Fruit fly (Drosophila melanogaster): ENCODE results near the gene CG10413.
A peak's percentile ranks its signal among the peaks of the same experiment; 100 is the strongest.

Gene CG10413

DNA sequence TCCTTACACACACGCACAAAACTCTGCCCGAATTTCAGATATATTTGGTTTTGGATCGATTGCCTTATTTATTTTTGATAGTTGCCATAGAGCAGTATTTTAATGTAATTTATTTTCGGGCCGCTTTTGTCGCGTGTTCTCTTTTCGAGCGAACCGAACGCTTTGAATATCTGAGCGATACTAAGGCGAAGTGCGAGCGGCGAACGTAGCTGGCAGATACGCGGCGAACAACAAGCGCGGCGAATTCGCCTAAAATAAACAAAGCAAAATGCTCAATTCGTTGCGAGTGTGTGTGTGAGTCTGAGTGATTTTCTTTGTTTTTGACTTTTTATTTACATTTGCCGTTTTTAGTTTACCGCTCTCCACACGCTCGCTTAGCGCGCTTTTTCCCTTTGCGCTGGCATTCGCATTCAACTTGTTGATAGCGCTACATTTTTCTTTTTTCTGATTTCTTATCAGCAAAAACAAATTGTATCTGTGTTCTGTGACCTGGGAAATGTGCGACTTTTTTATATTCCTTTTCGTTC is 42.0 kb downstream of the CG10413 start (continued):
- TF ChIP-seq CG8119 (GFP tag; IDR thresholded peaks at IDR 0.05) (peak; percentile 81), CG32006 (GFP tag; optimal IDR thresholded peaks at IDR 0.05) (no peak), vri (GFP tag; optimal IDR thresholded peaks at IDR 0.05) (peak; percentile 60), CG8632 (GFP tag; optimal IDR thresholded peaks at IDR 0.05) (no peak), OdsH (GFP tag; optimal IDR thresholded peaks at IDR 0.05) (no peak), ss (GFP tag; optimal IDR thresholded peaks at IDR 0.05) (peak; percentile 65 to 76), dac (GFP tag; optimal IDR thresholded peaks at IDR 0.05) (no peak), Eip75B (GFP tag; optimal IDR thresholded peaks at IDR 0.05) (peak; percentile 24), net (GFP tag; optimal IDR thresholded peaks at IDR 0.05) (peak; percentile 53), CG10669 (GFP tag; optimal IDR thresholded peaks at IDR 0.05) (peak; percentile 21), svp (GFP tag) (peak; percentile 94), CG4318 (GFP tag; optimal IDR thresholded peaks at IDR 0.05) (no peak), CG11294 (GFP tag; IDR thresholded peaks at IDR 0.05) (no peak), acj6 (GFP tag; optimal IDR thresholded peaks at IDR 0.05) (no peak), fd85E (GFP tag; optimal IDR thresholded peaks at IDR 0.05) (no peak), CG6792 (GFP tag; optimal IDR thresholded peaks at IDR 0.05) (peak; percentile 12), CG6854 (GFP tag; optimal IDR thresholded peaks at IDR 0.05) (peak; percentile 79), spab (GFP tag; optimal IDR thresholded peaks at IDR 0.05) (peak; percentile 61), CG11762 (GFP tag; optimal IDR thresholded peaks at IDR 0.05; ENCODE audit: insufficient read depth) (no peak), CG3919 (GFP tag; optimal IDR thresholded peaks at IDR 0.05) (peak; percentile 40), CG1621 (tag; optimal IDR thresholded peaks at IDR 0.05) (peak; percentile 59), CG9139 (GFP tag; optimal IDR thresholded peaks at IDR 0.05) (peak; percentile 35), Eip78C (GFP tag) (peak; percentile 71), Hr39 (GFP tag; optimal IDR thresholded peaks at IDR 0.05) (no peak), Blimp-1 (GFP tag; optimal IDR thresholded peaks at IDR 0.05) (no peak), CG6276 (GFP tag; optimal IDR thresholded peaks at IDR 0.05) (peak; percentile 82), Lpt (GFP tag; optimal IDR thresholded peaks at IDR 0.05) (peak; percentile 13), CG3032 (tag; optimal IDR thresholded peaks at IDR 0.05) (peak; percentile 33), Ets21C (GFP tag; optimal IDR thresholded peaks at IDR 0.05) (no peak), dsx (GFP tag; optimal IDR thresholded peaks at IDR 0.05; ENCODE audit: poor library complexity, severe bottlenecking) (peak; percentile 15), fkh (GFP tag; optimal IDR thresholded peaks at IDR 0.05) (peak; percentile 87), Sox14 (GFP tag; optimal IDR thresholded peaks at IDR 0.05) (peak; percentile 66), Eip93F (GFP tag; optimal IDR thresholded peaks at IDR 0.05) (no peak), pdm3 (GFP tag; optimal IDR thresholded peaks at IDR 0.05) (no peak), CG6808 (GFP tag; optimal IDR thresholded peaks at IDR 0.05) (peak; percentile 84), achi (GFP tag; optimal IDR thresholded peaks at IDR 0.05) (peak; percentile 4)

DNA sequence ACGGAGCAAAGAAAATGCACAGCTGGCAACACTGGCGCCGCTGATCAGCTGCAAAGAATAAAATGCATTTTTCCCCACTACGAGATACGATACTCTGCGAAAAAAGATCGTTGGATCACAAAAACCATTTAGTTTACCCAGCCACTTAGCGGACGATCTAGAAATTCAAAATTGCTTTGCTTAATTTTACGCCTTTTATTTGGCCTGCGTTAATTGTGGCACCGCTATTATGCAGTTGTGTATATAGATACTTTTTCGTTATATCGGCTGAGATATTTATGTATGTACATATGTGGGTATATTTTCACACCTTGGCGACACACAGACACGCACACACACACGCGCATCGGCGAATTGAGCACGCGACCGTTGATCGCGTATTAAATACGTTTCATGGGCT is 42.5 kb downstream of the CG10413 start:
- TF ChIP-seq CG6163 (GFP tag; IDR thresholded peaks at IDR 0.05) (no peak), CG6276 (GFP tag; optimal IDR thresholded peaks at IDR 0.05) (peak; percentile 24), dsx (GFP tag; optimal IDR thresholded peaks at IDR 0.05; ENCODE audit: poor library complexity, severe bottlenecking) (peak; percentile 47)

dm6 chr2L:18561522-18562119 is 43.4 kb downstream of the CG10413 start:
- peak; percentile 60 for TF ChIP-seq Eip78C (GFP tag)
- TF ChIP-seq vri (GFP tag; optimal IDR thresholded peaks at IDR 0.05), result peak; percentile 51
- TF ChIP-seq Eip93F (GFP tag; optimal IDR thresholded peaks at IDR 0.05), result peak; percentile 21
- TF ChIP-seq CG6163 (GFP tag; IDR thresholded peaks at IDR 0.05), result peak; percentile 40; the same call in 2 of the 3 replicates
- peak; percentile 17 for TF ChIP-seq Sox14 (GFP tag; optimal IDR thresholded peaks at IDR 0.05)
- TF ChIP-seq CG11762 (GFP tag; optimal IDR thresholded peaks at IDR 0.05; ENCODE audit: insufficient read depth), result no peak
- peak; percentile 57 for TF ChIP-seq fkh (GFP tag; optimal IDR thresholded peaks at IDR 0.05)
- no peak for TF ChIP-seq CG34406 (GFP tag; optimal IDR thresholded peaks at IDR 0.05)
- TF ChIP-seq CG8632 (GFP tag; optimal IDR thresholded peaks at IDR 0.05), result no peak
- no peak for TF ChIP-seq spab (GFP tag; optimal IDR thresholded peaks at IDR 0.05)
- peak; percentile 38 for TF ChIP-seq Lpt (GFP tag; optimal IDR thresholded peaks at IDR 0.05)
- peak; percentile 31 for TF ChIP-seq net (GFP tag; optimal IDR thresholded peaks at IDR 0.05)
- peak; percentile 22 for TF ChIP-seq CG6854 (GFP tag; optimal IDR thresholded peaks at IDR 0.05)

Measured in whole organism, prepupa.